Fruit fly (Drosophila melanogaster): ENCODE data around the gene Smox.

DNA sequence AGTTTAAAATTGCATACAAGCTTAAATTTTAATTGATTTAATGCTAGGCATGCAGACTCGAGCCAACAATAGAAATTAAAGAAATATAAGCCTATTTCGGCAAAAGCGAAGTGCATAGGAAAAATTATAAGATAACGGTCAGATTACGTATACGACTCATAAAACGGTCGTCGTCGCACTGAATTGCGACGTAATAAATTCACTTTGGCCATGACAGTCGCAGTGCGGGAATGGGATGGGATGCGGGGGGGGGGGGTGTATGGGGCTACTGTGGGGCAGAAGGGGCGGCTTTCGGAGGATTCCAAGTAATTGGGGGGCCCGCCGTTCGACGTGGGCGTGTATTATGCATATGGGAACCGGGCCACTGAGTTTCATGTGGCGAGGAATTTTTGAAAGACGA lies 31.1 kb downstream of the Smox start:
- TF ChIP-seq CG8478 (optimal IDR thresholded peaks at IDR 0.05) (no peak), CTCF (optimal IDR thresholded peaks at IDR 0.05) (no peak)
